Fruit fly (Drosophila melanogaster): ENCODE results near the gene Obp99c.
A peak's percentile ranks its signal among the peaks of the same experiment; 100 is the strongest.

The Obp99c gene

DNA sequence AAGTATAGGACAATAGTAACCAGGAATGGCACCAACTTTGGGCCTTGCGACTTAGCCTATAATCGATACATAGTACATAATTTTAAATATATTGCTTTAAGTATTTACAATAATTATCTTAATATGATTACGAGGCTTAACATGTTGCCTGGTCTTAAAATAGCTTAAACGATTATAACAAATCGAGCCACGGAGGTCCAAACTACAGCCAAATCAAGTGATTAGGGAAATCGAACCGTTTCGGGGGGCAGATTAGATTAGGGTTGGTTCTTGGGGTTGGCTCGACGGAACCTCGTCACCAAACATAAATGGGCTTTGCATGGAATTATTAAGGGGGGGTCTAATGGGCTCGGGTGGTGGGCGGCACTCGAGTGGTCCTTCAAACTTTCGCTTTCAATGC is 7.9 kb downstream of the Obp99c start:
- no peak for TF ChIP-seq CG17801 (GFP tag; optimal IDR thresholded peaks at IDR 0.05; ENCODE audit: partially characterized antibody)

DNA sequence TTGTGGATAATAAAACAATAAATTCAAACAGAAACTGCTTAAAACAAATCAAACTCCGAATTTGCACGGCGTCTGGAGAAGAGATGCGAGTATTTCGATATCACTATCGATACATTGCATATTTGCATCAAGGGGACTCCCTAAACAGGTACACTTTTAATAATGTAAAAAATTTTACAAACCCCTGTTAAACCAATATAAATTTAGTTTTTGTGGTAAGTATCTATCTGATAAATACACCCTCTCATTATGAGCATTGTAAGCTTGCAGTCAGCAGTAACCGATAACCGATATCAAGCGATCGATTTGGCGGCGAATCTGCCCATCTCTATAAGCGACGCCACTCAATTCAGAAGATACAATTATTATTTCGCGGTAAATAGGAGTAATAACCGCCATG is 13.8 kb downstream of the Obp99c start, which contains the start of the genes Bub3 and Cap-D2:
Gene Bub3 (minus strand): TSS at position 89 of the 400 bp plus-strand sequence.
Gene Cap-D2 (plus strand): TSS at position 319 of the 400 bp plus-strand sequence.
- TF ChIP-seq CG17801 (GFP tag; optimal IDR thresholded peaks at IDR 0.05; ENCODE audit: partially characterized antibody): peak; percentile 71

DNA sequence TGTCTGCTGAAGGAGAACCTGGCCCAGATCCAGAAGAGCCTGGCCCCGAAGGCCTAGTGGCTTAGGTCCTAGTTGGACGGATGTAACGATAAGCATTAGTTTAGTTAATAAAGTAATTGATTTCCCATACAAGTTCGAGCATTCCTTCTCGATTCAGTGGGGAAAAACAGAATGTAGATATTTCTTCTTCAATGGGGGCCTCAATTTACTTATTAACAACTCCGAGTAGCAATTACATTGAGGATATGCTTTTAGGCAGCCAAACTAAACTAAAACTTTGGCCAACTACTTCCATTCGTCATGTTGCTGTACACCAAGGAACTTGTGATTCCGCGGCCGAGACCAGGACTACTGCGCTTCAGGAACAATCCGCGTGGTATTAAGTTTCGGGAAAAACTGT is 17.0 kb downstream of the Obp99c start, which contains the start of gene ppk19:
Gene ppk19 (plus strand): TSS at position 301 of the 400 bp plus-strand sequence.
- TF ChIP-seq CG17801 (GFP tag; optimal IDR thresholded peaks at IDR 0.05; ENCODE audit: partially characterized antibody): no peak

DNA sequence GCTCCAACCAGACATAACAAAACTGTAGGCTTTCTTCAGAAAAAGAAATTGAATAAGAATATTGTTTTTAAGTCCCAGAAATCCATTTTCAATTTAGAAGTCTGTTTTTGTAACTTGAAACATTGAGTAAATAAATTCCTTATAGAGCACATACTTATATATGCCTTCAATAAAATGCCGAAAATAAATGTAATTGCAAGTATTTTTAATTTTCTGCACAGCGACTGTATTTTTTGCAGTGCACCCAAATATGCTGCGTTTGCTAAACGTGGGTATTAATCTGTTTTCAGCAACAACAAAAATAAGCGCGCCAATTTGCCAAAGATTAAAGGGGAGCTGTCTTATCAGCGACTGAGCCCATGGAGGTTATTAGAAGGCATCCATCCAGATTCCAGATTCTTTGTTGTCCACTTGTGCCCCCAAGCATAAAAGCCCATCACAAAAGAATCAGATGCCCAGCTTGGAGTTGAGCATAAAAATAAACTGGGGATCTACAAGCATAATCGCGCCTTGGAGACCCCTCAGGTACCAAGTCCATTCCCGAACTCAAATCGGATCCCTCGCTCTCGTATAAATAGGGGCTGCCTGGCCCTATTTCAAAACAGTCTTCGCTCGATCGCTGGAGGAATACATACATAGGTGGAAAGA is 17.9 kb downstream of the Obp99c start, which contains the start of gene Obp99a:
Gene Obp99a (plus strand): TSS at position 598 of the 648 bp plus-strand sequence.
- no peak for TF ChIP-seq CG17801 (GFP tag; optimal IDR thresholded peaks at IDR 0.05; ENCODE audit: partially characterized antibody)

DNA sequence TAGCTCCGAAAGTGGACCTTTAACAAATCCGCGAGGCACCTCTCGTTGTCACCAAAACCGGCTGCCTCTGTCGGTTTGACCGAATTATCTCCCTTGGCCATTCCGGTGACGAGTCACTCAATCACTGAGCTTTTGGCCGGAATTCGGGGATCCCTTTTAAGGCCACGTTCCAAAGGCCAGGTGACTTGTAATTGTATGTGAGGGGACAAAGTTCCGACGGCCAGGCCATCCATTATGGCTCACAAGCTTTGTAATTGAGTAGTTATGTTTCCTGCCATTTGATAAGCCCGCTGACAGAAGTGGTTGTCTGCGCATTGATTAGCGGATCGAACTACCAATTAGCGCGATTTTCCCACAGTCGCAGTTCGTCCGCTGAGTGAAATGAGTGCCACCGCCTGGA is 20.3 kb downstream of the Obp99c start, which contains the start of the genes ppk20 and ppk30:
Gene ppk20 (minus strand): TSS at position 101 of the 400 bp plus-strand sequence.
Gene ppk30 (plus strand): TSS at position 373 of the 400 bp plus-strand sequence.
- no peak for TF ChIP-seq CG17801 (GFP tag; optimal IDR thresholded peaks at IDR 0.05; ENCODE audit: partially characterized antibody)

DNA sequence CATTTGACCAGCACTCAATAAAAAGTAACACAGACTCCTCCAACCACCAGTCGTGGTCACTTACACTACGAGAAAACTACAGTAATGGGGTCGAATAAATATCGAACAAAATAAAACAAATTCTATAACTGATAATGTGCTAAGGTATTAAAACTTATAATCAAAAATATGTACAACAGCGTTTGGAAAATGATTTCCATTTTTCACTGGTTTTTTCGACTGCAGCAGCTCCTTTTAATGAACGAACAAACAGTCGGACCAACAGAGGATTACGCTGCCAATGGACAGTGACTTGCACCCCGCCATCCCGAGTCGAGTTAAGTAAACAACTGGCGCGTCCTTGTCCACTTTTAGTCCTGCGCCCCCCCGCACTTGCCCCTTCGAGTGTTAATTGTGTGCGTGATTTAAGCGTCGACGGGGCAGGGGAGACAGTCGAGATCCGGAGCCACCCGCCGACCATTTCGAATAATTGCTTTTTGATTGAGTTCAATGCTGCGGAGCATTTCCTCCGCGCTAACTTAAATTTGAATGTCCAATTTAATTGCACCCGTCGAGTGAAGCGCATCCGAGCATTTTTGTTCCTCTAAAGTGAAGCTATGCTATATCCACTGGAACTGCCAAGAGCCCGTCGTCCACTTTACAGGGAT is 24.8 kb downstream of the Obp99c start, which contains the start of gene ppk21:
Gene ppk21 (plus strand): TSS at position 597 of the 647 bp plus-strand sequence.
- no peak for TF ChIP-seq CG17801 (GFP tag; optimal IDR thresholded peaks at IDR 0.05; ENCODE audit: partially characterized antibody)

DNA sequence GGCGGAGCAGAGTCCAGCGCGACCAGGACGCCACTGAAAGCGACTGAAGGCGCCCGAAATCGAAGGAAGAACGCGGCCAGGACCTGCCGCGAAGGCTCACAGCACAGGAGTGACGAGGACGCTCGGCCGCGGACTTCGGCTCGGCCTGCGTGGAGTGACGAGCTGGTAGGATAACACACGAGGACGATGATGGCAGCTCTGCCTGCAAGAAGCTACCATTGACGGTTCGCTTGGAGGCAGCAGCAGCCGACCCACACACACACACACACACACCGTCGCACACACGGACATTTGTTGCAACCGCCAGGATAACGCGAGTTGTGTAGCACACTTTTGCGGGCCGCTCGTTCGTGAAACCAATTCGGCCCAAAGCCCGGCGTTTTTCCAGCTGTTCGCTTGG is 29.2 kb downstream of the Obp99c start, which contains the start of gene Dop1R2:
Gene Dop1R2 (minus strand): TSS at position 35 of the 400 bp plus-strand sequence.
- TF ChIP-seq CG17801 (GFP tag; optimal IDR thresholded peaks at IDR 0.05; ENCODE audit: partially characterized antibody): no peak

DNA sequence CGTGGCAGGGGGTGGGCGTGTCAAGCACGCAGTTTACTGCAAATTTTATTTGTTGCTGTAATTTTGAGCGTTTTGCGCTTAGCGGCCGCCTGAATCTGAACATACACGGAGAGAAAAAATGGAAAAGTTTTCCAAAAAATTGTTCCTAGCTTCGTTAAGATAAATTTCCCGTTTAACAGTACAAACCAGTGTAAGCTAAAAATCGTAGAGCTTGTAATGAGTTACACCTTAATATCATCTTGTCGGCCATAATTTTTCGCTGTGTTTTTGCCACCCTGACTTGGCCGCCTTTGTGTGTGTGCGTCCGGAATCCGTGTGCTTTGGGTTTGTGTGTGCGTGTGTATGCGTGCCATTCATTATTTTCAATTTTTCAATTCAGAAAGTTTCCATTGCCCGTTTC is 37.6 kb downstream of the Obp99c start:
- TF ChIP-seq CG17801 (GFP tag; optimal IDR thresholded peaks at IDR 0.05; ENCODE audit: partially characterized antibody): no peak
